Fruit fly (Drosophila melanogaster) whole organism, embryonic: ENCODE data around the gene Csk.

Experiments
- ATbp ChIP-seq: fragments of 200-800 bp; sonication (Bioruptor generic); optimal IDR thresholded peaks from 2 replicates; lab custom pipeline; 2017; ENCODE audit warnings: missing biosample characterization, mild to moderate bottlenecking, missing genetic modification characterization, missing genetic modification reagents
- Atf6 ChIP-seq: fragments of 200-800 bp; sonication (Bioruptor generic); IDR thresholded peaks from 2 replicates; pipeline ENCODE4 v1.3.6; 2022; ENCODE audit warnings: missing biosample characterization, missing genetic modification characterization
- CG10959 ChIP-seq: fragments of 200-800 bp; sonication (Bioruptor generic); IDR thresholded peaks from 2 replicates; pipeline ENCODE4 v1.3.6; 2022; ENCODE audit warnings: missing biosample characterization, missing genetic modification characterization
- CG12104 ChIP-seq: fragments of 200-800 bp; sonication (Bioruptor generic); optimal IDR thresholded peaks from 3 replicates; lab custom pipeline; 2016; ENCODE audit warnings: missing biosample characterization, missing genetic modification characterization
- CG16779 ChIP-seq: fragments of 200-800 bp; sonication (Bioruptor generic); IDR thresholded peaks from 2 replicates; pipeline ENCODE4 v1.3.6; 2022; ENCODE audit warnings: missing biosample characterization, missing genetic modification characterization
- CG17612 ChIP-seq: fragments of 200-800 bp; sonication (Bioruptor generic); IDR thresholded peaks from 2 replicates; pipeline ENCODE4 v1.3.6; 2022; ENCODE audit warnings: missing biosample characterization, missing genetic modification characterization
- CG18262 ChIP-seq: fragments of 200-800 bp; optimal IDR thresholded peaks from 3 replicates; lab custom pipeline; 2019; ENCODE audit warnings: missing biosample characterization, mild to moderate bottlenecking, missing genetic modification characterization, moderate library complexity
- CG18476 ChIP-seq: fragments of 200-800 bp; sonication (Bioruptor generic); optimal IDR thresholded peaks from 2 replicates; lab custom pipeline; 2016; ENCODE audit warnings: missing biosample characterization, mild to moderate bottlenecking, missing genetic modification characterization
- CG18764 ChIP-seq: fragments of 200-800 bp; sonication (Bioruptor generic); optimal IDR thresholded peaks from 3 replicates; lab custom pipeline; 2016; ENCODE audit warnings: missing biosample characterization, missing genetic modification characterization
- CG2889 ChIP-seq: fragments of 200-800 bp; sonication (Bioruptor generic); IDR thresholded peaks from 3 replicates; pipeline ENCODE4 v1.3.6; 2022; ENCODE audit warnings: missing biosample characterization, missing genetic modification characterization
- CG31441 ChIP-seq: fragments of 200-800 bp; sonication (Bioruptor generic); IDR thresholded peaks from 2 replicates; pipeline ENCODE4 v1.3.6; 2022; ENCODE audit warnings: missing biosample characterization, missing genetic modification characterization
- CG3407 ChIP-seq: fragments of 200-800 bp; sonication (Bioruptor generic); optimal IDR thresholded peaks from 2 replicates; lab custom pipeline; 2018; ENCODE audit warnings: missing biosample characterization, mild to moderate bottlenecking, missing genetic modification characterization
- CG3726 ChIP-seq: fragments of 200-800 bp; sonication (Bioruptor generic); IDR thresholded peaks from 3 replicates; pipeline ENCODE4, ENCODE4 v1.3.6; 2022; ENCODE audit warnings: missing biosample characterization, missing genetic modification characterization
- CG42726 ChIP-seq: fragments of 200-800 bp; sonication (Bioruptor generic); IDR thresholded peaks from 2 replicates; pipeline ENCODE4 v1.3.6; 2022; ENCODE audit warnings: missing biosample characterization, missing genetic modification characterization; ENCODE audit not compliant: partially characterized antibody
- CG4424 ChIP-seq: fragments of 200-800 bp; sonication (Bioruptor generic); optimal IDR thresholded peaks from 3 replicates; lab custom pipeline; 2016; ENCODE audit warnings: missing biosample characterization, missing genetic modification characterization
- CG7963 ChIP-seq: fragments of 200-800 bp; sonication (Bioruptor generic); IDR thresholded peaks from 3 replicates; pipeline ENCODE4 v1.3.6; 2022; ENCODE audit warnings: missing biosample characterization, missing genetic modification characterization; ENCODE audit not compliant: partially characterized antibody
- CG8478 ChIP-seq: fragments of >200 bp; optimal IDR thresholded peaks from 2 replicates; lab custom pipeline; 2018
- Fer1 ChIP-seq: fragments of 200-800 bp; sonication (Bioruptor generic); optimal IDR thresholded peaks from 2 replicates; lab custom pipeline; 2017; ENCODE audit warnings: missing biosample characterization, mild to moderate bottlenecking, missing genetic modification characterization
- HLHmδ ChIP-seq: fragments of 200-800 bp; sonication (Bioruptor generic); optimal IDR thresholded peaks from 2 replicates; lab custom pipeline; 2018; ENCODE audit warnings: missing biosample characterization, mild to moderate bottlenecking, missing genetic modification characterization, moderate library complexity
- Lim3 ChIP-seq: fragments of 200-800 bp; sonication (Bioruptor generic); IDR thresholded peaks from 2 replicates; pipeline ENCODE4 v1.3.6; 2022; ENCODE audit warnings: missing biosample characterization, missing genetic modification characterization
- Mes4 ChIP-seq: fragments of 200-800 bp; sonication (Bioruptor generic); optimal IDR thresholded peaks from 2 replicates; lab custom pipeline; 2016; ENCODE audit warnings: missing biosample characterization, missing genetic modification characterization
- Myb ChIP-seq: fragments of 200-800 bp; sonication (Bioruptor generic); optimal IDR thresholded peaks from 2 replicates; lab custom pipeline; 2016; ENCODE audit warnings: missing biosample characterization, missing genetic modification characterization
- Nf-YC ChIP-seq: fragments of 200-800 bp; optimal IDR thresholded peaks from 3 replicates; lab custom pipeline; 2019; ENCODE audit warnings: missing biosample characterization, mild to moderate bottlenecking, missing genetic modification characterization, moderate library complexity
- NfI ChIP-seq: fragments of 200-800 bp; sonication (Bioruptor generic); optimal IDR thresholded peaks from 3 replicates; lab custom pipeline; 2018; ENCODE audit warnings: missing biosample characterization, mild to moderate bottlenecking, missing genetic modification characterization, moderate library complexity
- Pdp1 ChIP-seq, 2 experiments: fragments of 200-800 bp; sonication (Bioruptor generic); optimal IDR thresholded peaks; 3 replicates each; lab custom pipeline; 2016; ENCODE audit warnings: missing biosample characterization in 2 of 2, missing genetic modification characterization in 2 of 2, mild to moderate bottlenecking in 1 of 2, moderate library complexity in 1 of 2
- Ptx1 ChIP-seq: fragments of 200-800 bp; sonication (Bioruptor generic); IDR thresholded peaks from 2 replicates; pipeline ENCODE4 v1.3.6; 2022; ENCODE audit warnings: missing biosample characterization, missing genetic modification characterization
- Sin3A ChIP-seq: fragments of >200 bp; optimal IDR thresholded peaks from 2 replicates; lab custom pipeline; 2018
- Sox100B ChIP-seq: fragments of 200-800 bp; sonication (Bioruptor generic); optimal IDR thresholded peaks from 3 replicates; lab custom pipeline; 2018; ENCODE audit warnings: missing biosample characterization, mild to moderate bottlenecking, missing genetic modification characterization
- Xbp1 ChIP-seq: fragments of 200-800 bp; sonication (Bioruptor generic); optimal IDR thresholded peaks from 3 replicates; lab custom pipeline; 2016; ENCODE audit warnings: missing biosample characterization, mild to moderate bottlenecking, missing genetic modification characterization
- YL-1 ChIP-seq: fragments of 200-800 bp; sonication (Bioruptor generic); optimal IDR thresholded peaks from 3 replicates; lab custom pipeline; 2017; ENCODE audit warnings: missing biosample characterization, mild to moderate bottlenecking, missing genetic modification characterization
- amos ChIP-seq: fragments of 200-800 bp; sonication (Bioruptor generic); IDR thresholded peaks from 2 replicates; pipeline ENCODE4 v1.3.6; 2022; ENCODE audit warnings: missing biosample characterization, missing genetic modification characterization; ENCODE audit not compliant: partially characterized antibody
- bbx ChIP-seq: fragments of 200-800 bp; sonication (Bioruptor generic); IDR thresholded peaks from 2 replicates; pipeline ENCODE4 v1.3.6; 2022; ENCODE audit warnings: missing biosample characterization, missing genetic modification characterization; ENCODE audit not compliant: partially characterized antibody
- dmrt99B ChIP-seq: fragments of 200-800 bp; sonication (Bioruptor generic); optimal IDR thresholded peaks from 2 replicates; lab custom pipeline; 2018; ENCODE audit warnings: missing biosample characterization, mild to moderate bottlenecking, missing genetic modification characterization, moderate library complexity
- dpn ChIP-seq, 2 experiments: fragments of 200-800 bp; sonication (Bioruptor generic); optimal IDR thresholded peaks; 3 replicates each; lab custom pipeline; 2016; ENCODE audit warnings: missing biosample characterization in 2 of 2, missing genetic modification characterization in 2 of 2
- esg ChIP-seq: fragments of 200-800 bp; sonication (Bioruptor generic); conservative IDR thresholded peaks from 2 replicates; pipeline ENCODE4 v1.3.6; 2022; ENCODE audit warnings: missing biosample characterization, missing genetic modification characterization
- insv ChIP-seq, 2 experiments: fragments of 200-800 bp; sonication (Bioruptor generic); optimal IDR thresholded peaks; 3 replicates each; lab custom pipeline; 2016 to 2018; ENCODE audit warnings: missing biosample characterization in 2 of 2, missing genetic modification characterization in 2 of 2
- jumu ChIP-seq: fragments of 200-800 bp; sonication (Bioruptor generic); optimal IDR thresholded peaks from 3 replicates; lab custom pipeline; 2016; ENCODE audit warnings: missing biosample characterization, missing genetic modification characterization
- ken ChIP-seq: fragments of 200-800 bp; sonication (Bioruptor generic); IDR thresholded peaks from 3 replicates; pipeline ENCODE4 v1.3.6; 2022; ENCODE audit warnings: missing biosample characterization, missing genetic modification characterization
- lilli ChIP-seq: fragments of 200-800 bp; sonication (Bioruptor generic); optimal IDR thresholded peaks from 3 replicates; lab custom pipeline; 2016; ENCODE audit warnings: missing biosample characterization, missing genetic modification characterization
- maf-S ChIP-seq: fragments of 200-800 bp; sonication (Bioruptor generic); optimal IDR thresholded peaks from 2 replicates; lab custom pipeline; 2016; ENCODE audit warnings: missing biosample characterization, missing genetic modification characterization
- nmo ChIP-seq: fragments of 200-800 bp; sonication (Bioruptor generic); optimal IDR thresholded peaks from 2 replicates; lab custom pipeline; 2018; ENCODE audit warnings: missing biosample characterization, mild to moderate bottlenecking, missing genetic modification characterization, moderate library complexity
- odd ChIP-seq: fragments of 200-800 bp; sonication (Bioruptor generic); optimal IDR thresholded peaks from 2 replicates; lab custom pipeline; 2017; ENCODE audit warnings: missing biosample characterization, mild to moderate bottlenecking, missing genetic modification characterization
- otp ChIP-seq: fragments of 200-800 bp; sonication (Bioruptor generic); IDR thresholded peaks from 3 replicates; pipeline ENCODE4, ENCODE4 v1.3.6; 2022; ENCODE audit warnings: missing biosample characterization, missing genetic modification characterization
- p53 ChIP-seq: fragments of 200-800 bp; sonication (Bioruptor generic); optimal IDR thresholded peaks from 2 replicates; lab custom pipeline; 2016; ENCODE audit warnings: missing biosample characterization, missing genetic modification characterization
- pfk ChIP-seq: fragments of 200-800 bp; sonication (Bioruptor generic); optimal IDR thresholded peaks from 2 replicates; lab custom pipeline; 2018; ENCODE audit warnings: missing biosample characterization, mild to moderate bottlenecking, missing genetic modification characterization, moderate library complexity
- pnt ChIP-seq: fragments of 200-800 bp; sonication (Bioruptor generic); optimal IDR thresholded peaks from 3 replicates; lab custom pipeline; 2016; ENCODE audit warnings: missing biosample characterization, missing genetic modification characterization
- rib ChIP-seq: fragments of 200-800 bp; sonication (Bioruptor generic); IDR thresholded peaks from 2 replicates; pipeline ENCODE4 v1.3.6; 2022; ENCODE audit warnings: missing biosample characterization, missing genetic modification characterization
- schlank ChIP-seq: fragments of 200-800 bp; sonication (Bioruptor generic); optimal IDR thresholded peaks from 2 replicates; lab custom pipeline; 2018; ENCODE audit warnings: missing biosample characterization, mild to moderate bottlenecking, missing genetic modification characterization
- shn ChIP-seq: fragments of 200-800 bp; sonication (Bioruptor generic); optimal IDR thresholded peaks from 3 replicates; lab custom pipeline; 2016; ENCODE audit warnings: missing biosample characterization, missing genetic modification characterization
- ssp ChIP-seq: fragments of 200-800 bp; sonication (Bioruptor generic); IDR thresholded peaks from 2 replicates; pipeline ENCODE4 v1.3.6; 2022; ENCODE audit warnings: missing biosample characterization, missing genetic modification characterization
- vfl ChIP-seq: fragments of 200-800 bp; sonication (Bioruptor generic); optimal IDR thresholded peaks from 2 replicates; lab custom pipeline; 2016; ENCODE audit warnings: missing biosample characterization, missing genetic modification characterization
- vvl ChIP-seq: fragments of 200-800 bp; sonication (Bioruptor generic); IDR thresholded peaks from 2 replicates; pipeline ENCODE4 v1.3.6; 2022; ENCODE audit warnings: missing biosample characterization, missing genetic modification characterization

Csk gene

DNA sequence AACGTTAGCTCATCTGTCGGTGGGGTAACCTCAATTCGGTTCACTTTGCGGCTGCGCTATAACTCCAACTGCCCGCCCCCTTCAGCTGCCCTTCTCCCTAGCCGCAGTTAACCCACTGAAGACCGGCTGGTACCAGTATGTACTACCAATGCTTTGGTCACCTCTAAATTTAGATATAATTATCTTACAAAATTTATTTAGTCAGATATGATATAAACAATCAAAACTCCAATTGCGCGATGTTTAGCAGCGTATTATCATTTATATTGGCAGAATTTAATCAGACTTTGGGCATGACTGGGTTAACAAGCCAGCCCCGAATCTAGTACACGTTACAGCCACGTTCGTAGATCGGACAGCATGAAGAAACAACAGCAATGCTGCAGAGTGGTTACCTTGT, 11.2 kb upstream of the Csk start (continued):
- peak; percentile 41 for TF ChIP-seq Nf-YC
- no peak for TF ChIP-seq p53
- TF ChIP-seq CG3407: peak; percentile 14
- TF ChIP-seq Ptx1 (GFP tag; lab: Robert Waterston, UW): peak; percentile 60
- no peak for TF ChIP-seq lilli
- no peak for TF ChIP-seq CG3726 (GFP tag; lab: Robert Waterston, UW)
- no peak for TF ChIP-seq ken (GFP tag; lab: Robert Waterston, UW)
- TF ChIP-seq vvl: peak; percentile 60
- peak; percentile 60; the same call in 1 of the 2 replicates for TF ChIP-seq Atf6
- TF ChIP-seq esg (GFP tag; lab: Robert Waterston, UW): no peak; the same call in 1 of the 2 replicates
- TF ChIP-seq pfk (GFP tag; lab: Kevin White, UChicago): no peak
- peak; percentile 54 for TF ChIP-seq nmo (GFP tag; lab: Kevin White, UChicago)
- no peak for TF ChIP-seq CG18476
- no peak for TF ChIP-seq vfl
- TF ChIP-seq shn (GFP tag; lab: Kevin White, UChicago): no peak
- TF ChIP-seq amos (GFP tag; lab: Robert Waterston, UW): no peak
- TF ChIP-seq NfI: peak; percentile 46
- TF ChIP-seq CG17612 (GFP tag; lab: Robert Waterston, UW): 0 out of 2 replicates have a peak, but pooled peaks have one; percentile 18
- TF ChIP-seq HLHmδ: no peak
- no peak for TF ChIP-seq Pdp1 (GFP tag; optimal IDR thresholded peaks at IDR 0.05; lab: Kevin White, UChicago)
- peak; percentile 48 for TF ChIP-seq ATbp (GFP tag; lab: Kevin White, UChicago)
- no peak for TF ChIP-seq bbx
- no peak for TF ChIP-seq schlank (tag; lab: Kevin White, UChicago)
- no peak for TF ChIP-seq Mes4 (GFP tag; lab: Kevin White, UChicago)
- peak; percentile 80 for TF ChIP-seq dmrt99B (tag; lab: Kevin White, UChicago)
- TF ChIP-seq pnt (GFP tag; lab: Kevin White, UChicago): no peak
- TF ChIP-seq ssp: 0 out of 2 replicates have a peak, but pooled peaks have one; percentile 21
- TF ChIP-seq CG2889 (GFP tag; lab: Robert Waterston, UW): no peak
- no peak for TF ChIP-seq insv (GFP tag; optimal IDR thresholded peaks at IDR 0.05; lab: Kevin White, UChicago)
- TF ChIP-seq Xbp1 (GFP tag; lab: Kevin White, UChicago): peak; percentile 27
- 0 out of 2 replicates have a peak, but pooled peaks have one; percentile 13 for TF ChIP-seq Lim3 (GFP tag; lab: Robert Waterston, UW)
- TF ChIP-seq rib: no peak
- no peak for TF ChIP-seq CG42726 (GFP tag; lab: Robert Waterston, UW)
- peak; percentile 70 for TF ChIP-seq CG18262 (tag; lab: Kevin White, UChicago)
- TF ChIP-seq CG8478 (lab: Kevin White, UChicago): no peak
- TF ChIP-seq maf-S (GFP tag; lab: Kevin White, UChicago): no peak
- no peak for TF ChIP-seq Myb (GFP tag; lab: Kevin White, UChicago)
- TF ChIP-seq CG10959 (GFP tag; lab: Robert Waterston, UW): no peak
- no peak for TF ChIP-seq CG12104
- TF ChIP-seq jumu (GFP tag; lab: Kevin White, UChicago): no peak
- TF ChIP-seq CG31441 (GFP tag; lab: Robert Waterston, UW): peak; percentile 61
- TF ChIP-seq CG4424 (GFP tag; lab: Kevin White, UChicago): no peak
- TF ChIP-seq Sin3A (lab: Kevin White, UChicago): no peak
- no peak for TF ChIP-seq CG16779 (GFP tag; lab: Robert Waterston, UW)
- no peak for TF ChIP-seq CG7963 (GFP tag; lab: Robert Waterston, UW)
- no peak for TF ChIP-seq YL-1 (GFP tag; lab: Kevin White, UChicago)
- peak; percentile 40 for TF ChIP-seq Sox100B
- peak in 1 of 2 experiments; percentile 19 for TF ChIP-seq dpn (GFP tag; optimal IDR thresholded peaks at IDR 0.05; lab: Kevin White, UChicago)
- no peak for TF ChIP-seq CG18764 (GFP tag; lab: Kevin White, UChicago)
- peak; percentile 70 for TF ChIP-seq Fer1
- peak; percentile 42 for TF ChIP-seq odd (GFP tag; lab: Kevin White, UChicago)
- TF ChIP-seq otp (GFP tag; lab: Robert Waterston, UW): 0 out of 3 replicates have a peak, but pooled peaks have one; percentile 17
